Fruit fly (Drosophila melanogaster) whole organism, prepupa: Measurements from ENCODE around the gene Mal-B1.

Experiments
- Blimp-1 ChIP-seq: fragments of 200-800 bp; sonication (Bioruptor generic); optimal IDR thresholded peaks from 3 replicates; lab custom pipeline; 2017; ENCODE audit warnings: missing biosample characterization, missing genetic modification characterization, mild to moderate bottlenecking, moderate library complexity, missing genetic modification reagents
- CG10631 ChIP-seq: fragments of 200-800 bp; sonication (Bioruptor generic); optimal IDR thresholded peaks from 2 replicates; lab custom pipeline; 2016; ENCODE audit warnings: missing biosample characterization, missing genetic modification characterization
- CG11762 ChIP-seq: fragments of 200-800 bp; sonication (Bioruptor generic); optimal IDR thresholded peaks from 3 replicates; lab custom pipeline; 2016; ENCODE audit warnings: missing biosample characterization, missing genetic modification characterization; ENCODE audit not compliant: insufficient read depth
- CG11902 ChIP-seq: fragments of 200-800 bp; sonication (Bioruptor generic); optimal IDR thresholded peaks from 3 replicates; lab custom pipeline; 2016; ENCODE audit warnings: missing biosample characterization, missing genetic modification characterization
- CG15336 ChIP-seq: fragments of 200-800 bp; sonication (Bioruptor generic); IDR thresholded peaks from 2 replicates; pipeline ENCODE4 v1.3.6; 2022; ENCODE audit warnings: missing biosample characterization, missing genetic modification characterization
- CG1621 ChIP-seq: fragments of 200-800 bp; sonication (Bioruptor generic); optimal IDR thresholded peaks from 3 replicates; lab custom pipeline; 2018; ENCODE audit warnings: missing biosample characterization, mild to moderate bottlenecking, missing genetic modification characterization
- CG16779 ChIP-seq: fragments of 200-800 bp; sonication (Bioruptor generic); optimal IDR thresholded peaks from 3 replicates; lab custom pipeline; 2017; ENCODE audit warnings: missing biosample characterization, mild to moderate bottlenecking, missing genetic modification characterization
- CG3032 ChIP-seq: fragments of 200-800 bp; optimal IDR thresholded peaks from 2 replicates; lab custom pipeline; 2019; ENCODE audit warnings: missing biosample characterization, mild to moderate bottlenecking, missing genetic modification characterization, moderate library complexity
- CG34406 ChIP-seq: fragments of 200-800 bp; sonication (Bioruptor generic); optimal IDR thresholded peaks from 3 replicates; lab custom pipeline; 2016; ENCODE audit warnings: missing biosample characterization, missing genetic modification characterization
- CG3919 ChIP-seq: fragments of 200-800 bp; sonication (Bioruptor generic); optimal IDR thresholded peaks from 3 replicates; lab custom pipeline; 2016; ENCODE audit warnings: missing biosample characterization, missing genetic modification characterization
- CG4318 ChIP-seq: fragments of 200-800 bp; sonication (Bioruptor generic); optimal IDR thresholded peaks from 3 replicates; lab custom pipeline; 2017; ENCODE audit warnings: missing biosample characterization, mild to moderate bottlenecking, missing genetic modification characterization
- CG6163 ChIP-seq: fragments of 200-800 bp; sonication (Bioruptor generic); IDR thresholded peaks from 3 replicates; pipeline ENCODE4 v1.3.6; 2022; ENCODE audit warnings: missing biosample characterization, missing genetic modification characterization
- CG6276 ChIP-seq: fragments of 200-800 bp; sonication (Bioruptor generic); optimal IDR thresholded peaks from 2 replicates; lab custom pipeline; 2017; ENCODE audit warnings: missing biosample characterization, mild to moderate bottlenecking, missing genetic modification characterization
- CG6792 ChIP-seq: fragments of 200-800 bp; sonication (Bioruptor generic); optimal IDR thresholded peaks from 3 replicates; lab custom pipeline; 2016; ENCODE audit warnings: missing biosample characterization, missing genetic modification characterization
- CG6808 ChIP-seq: fragments of 200-800 bp; sonication (Bioruptor generic); optimal IDR thresholded peaks from 3 replicates; lab custom pipeline; 2017; ENCODE audit warnings: missing biosample characterization, missing genetic modification characterization, mild to moderate bottlenecking, moderate library complexity, missing genetic modification reagents
- CG6854 ChIP-seq: fragments of 200-800 bp; sonication (Bioruptor generic); optimal IDR thresholded peaks from 2 replicates; lab custom pipeline; 2017; ENCODE audit warnings: missing biosample characterization, mild to moderate bottlenecking, missing genetic modification characterization
- CG7368 ChIP-seq: fragments of 200-800 bp; sonication (Bioruptor generic); optimal IDR thresholded peaks from 3 replicates; lab custom pipeline; 2016; ENCODE audit warnings: missing biosample characterization, missing genetic modification characterization
- CG8319 ChIP-seq: fragments of 200-800 bp; sonication (Bioruptor generic); optimal IDR thresholded peaks from 3 replicates; lab custom pipeline; 2016; ENCODE audit warnings: missing biosample characterization, missing genetic modification characterization
- CG8632 ChIP-seq: fragments of 200-800 bp; sonication (Bioruptor generic); optimal IDR thresholded peaks from 3 replicates; lab custom pipeline; 2016; ENCODE audit warnings: missing biosample characterization, missing genetic modification characterization
- CG9139 ChIP-seq: fragments of 200-800 bp; sonication (Bioruptor generic); optimal IDR thresholded peaks from 3 replicates; lab custom pipeline; 2017; ENCODE audit warnings: missing biosample characterization, mild to moderate bottlenecking, missing genetic modification characterization
- Eip78C ChIP-seq: fragments of 200-800 bp; sonication (Bioruptor generic); peaks from one replicate; lab custom pipeline; 2016; ENCODE audit warnings: missing biosample characterization, missing genetic modification characterization
- Ets21C ChIP-seq: fragments of 200-800 bp; sonication (Bioruptor generic); optimal IDR thresholded peaks from 3 replicates; lab custom pipeline; 2016; ENCODE audit warnings: missing biosample characterization, missing genetic modification characterization
- Ets96B ChIP-seq: fragments of 200-800 bp; optimal IDR thresholded peaks from 2 replicates; lab custom pipeline; 2019; ENCODE audit warnings: missing biosample characterization, mild to moderate bottlenecking, missing genetic modification characterization, moderate library complexity
- Gug ChIP-seq: fragments of 200-800 bp; sonication (Bioruptor generic); IDR thresholded peaks from 2 replicates; pipeline ENCODE4 v1.3.6; 2022; ENCODE audit warnings: missing biosample characterization, missing genetic modification characterization
- Hr38 ChIP-seq: sonication (Bioruptor generic); optimal IDR thresholded peaks from 2 replicates; lab custom pipeline; 2016; ENCODE audit warnings: missing biosample characterization, missing genetic modification characterization
- Hr39 ChIP-seq: fragments of 200-800 bp; sonication (Bioruptor generic); optimal IDR thresholded peaks from 2 replicates; lab custom pipeline; 2016; ENCODE audit warnings: missing biosample characterization, missing genetic modification characterization
- Hr4 ChIP-seq: fragments of 200-800 bp; sonication (Bioruptor generic); optimal IDR thresholded peaks from 3 replicates; lab custom pipeline; 2016; ENCODE audit warnings: missing biosample characterization, missing genetic modification characterization
- Smox ChIP-seq: fragments of 200-800 bp; sonication (Bioruptor generic); optimal IDR thresholded peaks from 3 replicates; lab custom pipeline; 2016; ENCODE audit warnings: missing biosample characterization, missing genetic modification characterization
- Sox102F ChIP-seq: fragments of 200-800 bp; sonication (Bioruptor generic); optimal IDR thresholded peaks from 2 replicates; lab custom pipeline; 2016; ENCODE audit warnings: missing biosample characterization, mild to moderate bottlenecking, missing genetic modification characterization
- Sox14 ChIP-seq: fragments of 200-800 bp; sonication (Bioruptor generic); optimal IDR thresholded peaks from 3 replicates; lab custom pipeline; 2016; ENCODE audit warnings: missing biosample characterization, missing genetic modification characterization
- Sox15 ChIP-seq: fragments of 200-800 bp; sonication (Bioruptor generic); optimal IDR thresholded peaks from 3 replicates; lab custom pipeline; 2016; ENCODE audit warnings: missing biosample characterization, missing genetic modification characterization
- achi ChIP-seq: fragments of 200-800 bp; sonication (Bioruptor generic); optimal IDR thresholded peaks from 3 replicates; lab custom pipeline; 2016; ENCODE audit warnings: missing biosample characterization, missing genetic modification characterization
- acj6 ChIP-seq: fragments of 200-800 bp; sonication (Bioruptor generic); optimal IDR thresholded peaks from 3 replicates; lab custom pipeline; 2016; ENCODE audit warnings: missing biosample characterization, missing genetic modification characterization
- cyc ChIP-seq: fragments of 200-800 bp; sonication (Bioruptor generic); optimal IDR thresholded peaks from 3 replicates; lab custom pipeline; 2016; ENCODE audit warnings: missing biosample characterization, missing genetic modification characterization
- eg ChIP-seq: fragments of 200-800 bp; sonication (Bioruptor generic); IDR thresholded peaks from 3 replicates; pipeline ENCODE4 v1.3.6; 2022; ENCODE audit warnings: missing biosample characterization, missing genetic modification characterization
- esn ChIP-seq: fragments of 200-800 bp; sonication (Bioruptor generic); optimal IDR thresholded peaks from 2 replicates; lab custom pipeline; 2016; ENCODE audit warnings: missing biosample characterization, mild to moderate bottlenecking, missing genetic modification characterization, moderate library complexity
- fd59A ChIP-seq: fragments of 200-800 bp; sonication (Bioruptor generic); optimal IDR thresholded peaks from 2 replicates; lab custom pipeline; 2017; ENCODE audit warnings: missing biosample characterization, mild to moderate bottlenecking, missing genetic modification characterization, missing genetic modification reagents
- fd85E ChIP-seq: fragments of 200-800 bp; sonication (Bioruptor generic); optimal IDR thresholded peaks from 3 replicates; lab custom pipeline; 2016; ENCODE audit warnings: missing biosample characterization, missing genetic modification characterization
- fkh ChIP-seq: fragments of 200-800 bp; sonication (Bioruptor generic); optimal IDR thresholded peaks from 3 replicates; lab custom pipeline; 2017; ENCODE audit warnings: missing biosample characterization, mild to moderate bottlenecking, missing genetic modification characterization, moderate library complexity
- net ChIP-seq: fragments of 200-800 bp; sonication (Bioruptor generic); optimal IDR thresholded peaks from 3 replicates; lab custom pipeline; 2016; ENCODE audit warnings: missing biosample characterization, missing genetic modification characterization
- pdm3 ChIP-seq: fragments of 200-800 bp; sonication (Bioruptor generic); optimal IDR thresholded peaks from 3 replicates; lab custom pipeline; 2016; ENCODE audit warnings: missing biosample characterization, missing genetic modification characterization
- salr ChIP-seq, 2 experiments: fragments of 200-800 bp; sonication (Bioruptor generic); optimal IDR thresholded peaks; 3 replicates each; lab custom pipeline; 2016 to 2018; ENCODE audit warnings: missing biosample characterization in 2 of 2, missing genetic modification characterization in 2 of 2, mild to moderate bottlenecking in 1 of 2
- spab ChIP-seq: fragments of 200-800 bp; sonication (Bioruptor generic); optimal IDR thresholded peaks from 2 replicates; lab custom pipeline; 2017; ENCODE audit warnings: missing biosample characterization, mild to moderate bottlenecking, missing genetic modification characterization, missing genetic modification reagents
- ss ChIP-seq, 2 experiments: fragments of 200-800 bp; sonication (Bioruptor generic); optimal IDR thresholded peaks; 2 replicates in 1 of 2; 3 replicates in 1 of 2; lab custom pipeline; 2017 to 2018; ENCODE audit warnings: mild to moderate bottlenecking in 2 of 2, missing biosample characterization in 2 of 2, missing genetic modification characterization in 2 of 2, moderate library complexity in 1 of 2
- svp ChIP-seq: fragments of 200-800 bp; sonication (Bioruptor generic); peaks from one replicate; lab custom pipeline; 2016; ENCODE audit warnings: missing biosample characterization, missing genetic modification characterization
- topi ChIP-seq: fragments of 200-800 bp; sonication (Bioruptor generic); optimal IDR thresholded peaks from 3 replicates; lab custom pipeline; 2016; ENCODE audit warnings: missing biosample characterization, missing genetic modification characterization
- vri ChIP-seq: fragments of 200-800 bp; sonication (Bioruptor generic); optimal IDR thresholded peaks from 3 replicates; lab custom pipeline; 2016; ENCODE audit warnings: missing biosample characterization, mild to moderate bottlenecking, missing genetic modification characterization

Mal-B1 gene

DNA sequence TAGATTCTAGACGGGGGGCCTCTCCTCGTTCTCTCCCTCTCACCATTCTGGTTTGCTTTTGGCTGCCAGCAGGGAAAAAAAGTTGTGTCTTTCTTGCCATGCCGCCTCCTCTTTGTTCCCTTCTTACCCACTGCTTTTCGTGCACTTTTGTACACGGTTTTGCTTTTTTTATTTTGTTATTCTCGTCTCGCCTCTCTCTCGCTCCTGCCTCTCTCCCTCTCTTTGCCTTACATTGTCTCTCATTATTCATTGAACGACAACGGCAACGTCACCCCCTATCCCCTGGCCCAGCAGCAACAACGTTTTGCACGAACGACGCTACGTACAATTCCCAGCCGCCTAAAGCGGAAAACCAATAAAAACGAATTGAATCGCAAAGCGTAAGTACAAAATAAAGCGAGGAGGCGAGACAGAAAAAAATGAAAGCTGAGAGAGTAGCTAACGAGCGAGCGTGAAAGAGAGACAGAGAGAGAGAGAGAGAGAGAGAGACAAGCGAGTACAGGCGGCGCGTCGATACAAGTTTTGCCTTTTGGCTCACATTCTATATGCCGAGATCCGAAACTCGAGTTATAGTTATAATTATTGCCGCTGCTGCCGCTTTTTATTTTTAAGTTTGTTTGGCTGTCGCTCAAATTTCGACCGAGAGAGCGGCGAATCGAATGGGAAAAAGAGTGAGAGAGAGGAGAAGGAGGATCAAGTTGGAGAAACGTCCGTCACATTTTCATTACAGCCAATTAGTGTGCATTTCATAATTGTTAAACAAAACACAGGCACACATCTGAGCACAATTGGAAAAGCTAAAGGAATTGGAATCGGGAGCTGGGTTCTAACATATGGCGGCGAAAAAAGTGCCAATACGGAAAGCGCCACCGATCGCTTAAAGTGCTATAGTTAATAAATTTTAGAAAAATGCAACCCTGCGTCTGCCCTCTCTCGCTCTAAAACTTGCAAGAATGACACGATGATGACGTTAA lies 40.0 kb upstream of the Mal-B1 start (continued):
- TF ChIP-seq svp, result peak; percentile 95
- no peak for TF ChIP-seq CG11762
- peak; percentile 60 for TF ChIP-seq CG8632 (GFP tag; lab: Kevin White, UChicago)
- peak; percentile 92 for TF ChIP-seq Sox14 (GFP tag; lab: Kevin White, UChicago)
- no peak for TF ChIP-seq Hr39 (GFP tag; lab: Kevin White, UChicago)
- peak; percentile 62 for TF ChIP-seq salr (GFP tag; optimal IDR thresholded peaks at IDR 0.05; lab: Kevin White, UChicago)
- TF ChIP-seq CG15336 (GFP tag; lab: Robert Waterston, UW), result peak; percentile 76
- peak; percentile 91 to 97 for TF ChIP-seq ss (GFP tag; optimal IDR thresholded peaks at IDR 0.05; lab: Kevin White, UChicago)
- TF ChIP-seq CG10631, result peak; percentile 53
- peak; percentile 88 for TF ChIP-seq CG16779 (tag; lab: Kevin White, UChicago)
- TF ChIP-seq, all 60 proteins: peak for 47

dm6 chr2L:11807697-11808226 lies 39.3 kb upstream of the Mal-B1 start:
- TF ChIP-seq Sox15, result no peak
- TF ChIP-seq CG10631, result no peak
- TF ChIP-seq net (GFP tag; lab: Kevin White, UChicago), result peak; percentile 35
- peak; percentile 11 for TF ChIP-seq achi (GFP tag; lab: Kevin White, UChicago)
- TF ChIP-seq Gug (GFP tag; lab: Robert Waterston, UW), result no peak
- no peak for TF ChIP-seq Ets21C
- no peak for TF ChIP-seq Hr39 (GFP tag; lab: Kevin White, UChicago)
- TF ChIP-seq ss (GFP tag; optimal IDR thresholded peaks at IDR 0.05; lab: Kevin White, UChicago), result peak; percentile 51 to 73
- TF ChIP-seq CG6792 (GFP tag; lab: Kevin White, UChicago), result no peak
- no peak for TF ChIP-seq spab
- peak; percentile 94 for TF ChIP-seq svp
- peak; percentile 2 for TF ChIP-seq pdm3
- TF ChIP-seq CG8319 (GFP tag; lab: Kevin White, UChicago), result no peak
- no peak for TF ChIP-seq fd85E (GFP tag; lab: Kevin White, UChicago)
- TF ChIP-seq CG7368 (GFP tag; lab: Kevin White, UChicago), result peak; percentile 13
- peak; percentile 39 for TF ChIP-seq CG3919 (GFP tag; lab: Kevin White, UChicago)
- TF ChIP-seq fkh (GFP tag; lab: Kevin White, UChicago), result peak; percentile 42
- no peak for TF ChIP-seq CG4318
- peak; percentile 85 for TF ChIP-seq CG6163 (GFP tag; lab: Robert Waterston, UW)
- TF ChIP-seq CG34406 (GFP tag; lab: Kevin White, UChicago), result no peak
- TF ChIP-seq Ets96B, result peak; percentile 16
- no peak for TF ChIP-seq fd59A
- TF ChIP-seq Hr38 (GFP tag; lab: Kevin White, UChicago), result no peak
- peak; percentile 78 for TF ChIP-seq CG1621
- no peak for TF ChIP-seq acj6
- peak; percentile 54 for TF ChIP-seq vri
- no peak for TF ChIP-seq CG6276
- TF ChIP-seq Sox102F (GFP tag; lab: Kevin White, UChicago), result peak; percentile 2
- TF ChIP-seq Eip78C (GFP tag; lab: Kevin White, UChicago), result peak; percentile 24
- no peak for TF ChIP-seq cyc (GFP tag; lab: Kevin White, UChicago)
- TF ChIP-seq CG6854 (GFP tag; lab: Kevin White, UChicago), result peak; percentile 77
- peak; percentile 8 for TF ChIP-seq esn (GFP tag; lab: Kevin White, UChicago)
- TF ChIP-seq CG3032 (tag; lab: Kevin White, UChicago), result no peak
- no peak for TF ChIP-seq topi
- no peak for TF ChIP-seq Smox
- peak; percentile 1 for TF ChIP-seq Blimp-1 (GFP tag; lab: Kevin White, UChicago)
- peak; percentile 63 for TF ChIP-seq eg (GFP tag; lab: Robert Waterston, UW)
- TF ChIP-seq Hr4, result peak; percentile 5
- peak; percentile 59 for TF ChIP-seq CG9139 (GFP tag; lab: Kevin White, UChicago)
- no peak for TF ChIP-seq CG11902 (GFP tag; lab: Kevin White, UChicago)
- peak; percentile 5 for TF ChIP-seq CG6808 (GFP tag; lab: Kevin White, UChicago)
